Fruit fly (Drosophila melanogaster): ENCODE measurements around the gene CG17477.

The CG17477 gene

DNA sequence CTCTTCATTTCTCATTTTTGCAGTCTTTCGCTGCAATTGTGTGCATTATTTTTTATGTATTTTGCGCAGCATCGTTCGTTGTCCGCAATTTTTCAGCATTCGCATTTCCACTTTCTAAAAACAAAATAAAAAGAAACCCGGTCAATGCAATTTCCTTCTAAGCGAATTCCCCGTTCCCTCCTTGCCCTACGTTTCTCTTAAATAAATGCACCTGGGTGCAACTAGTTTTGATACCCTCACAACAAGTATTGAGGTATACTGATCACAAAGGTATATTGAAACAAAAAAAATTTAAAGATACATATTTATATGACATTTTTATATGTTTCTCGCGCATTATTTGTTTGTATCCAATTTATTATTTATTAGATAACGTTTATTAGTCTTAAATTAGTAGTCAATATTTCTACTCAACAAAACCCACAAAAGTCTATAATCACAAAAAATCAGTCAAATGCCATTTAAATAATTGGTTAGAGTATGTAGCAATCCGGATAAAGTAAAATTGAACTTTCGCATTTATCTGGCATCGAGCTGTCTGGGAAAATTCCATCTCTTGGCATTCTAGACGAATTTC, 45.3 kb downstream of the CG17477 start:
- TF ChIP-seq CG17801 (GFP tag; optimal IDR thresholded peaks at IDR 0.05; ENCODE audit: partially characterized antibody): peak; percentile 62

DNA sequence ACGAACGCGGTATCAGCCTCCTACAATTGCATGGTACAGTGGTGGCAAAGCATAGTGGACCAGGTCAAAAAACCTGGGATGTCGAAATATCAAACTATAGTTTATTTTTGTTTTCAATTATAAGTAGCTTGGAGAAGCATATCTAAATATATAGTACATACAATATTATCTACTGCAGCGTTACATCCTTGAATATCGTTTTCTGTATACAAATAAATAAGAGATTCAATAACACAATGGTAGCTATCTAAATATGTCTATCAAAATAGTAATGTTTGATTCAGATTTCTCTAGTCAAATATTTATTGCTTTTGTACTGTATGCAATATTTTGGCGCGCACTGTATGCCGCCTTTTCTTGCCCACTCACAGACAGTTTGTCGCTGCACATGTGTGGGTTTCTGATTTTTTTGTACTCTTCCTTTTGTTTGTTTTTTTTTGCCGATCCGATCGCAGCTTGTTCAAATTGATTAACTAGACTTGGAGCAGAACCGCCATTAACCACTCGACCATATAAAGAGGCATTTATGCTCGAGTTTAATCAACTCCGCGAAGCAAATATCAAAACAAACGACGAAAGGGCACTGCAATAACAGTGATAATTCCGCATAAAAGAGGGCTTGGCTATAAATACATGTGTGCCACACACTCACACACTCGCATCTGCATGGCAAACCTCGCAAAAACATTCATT, 45.9 kb downstream of the CG17477 start:
- peak; percentile 88 for TF ChIP-seq CG17801 (GFP tag; optimal IDR thresholded peaks at IDR 0.05; ENCODE audit: partially characterized antibody)

dm6 chr3R:17079859-17080255, 46.9 kb downstream of the CG17477 start, which contains the start of the genes Keap1 and kuk:
TSS of gene Keap1 (minus strand) at chr3R:17079945.
TSS of gene kuk (plus strand) at chr3R:17080244.
- peak; percentile 52 for TF ChIP-seq CG17801 (GFP tag; optimal IDR thresholded peaks at IDR 0.05; ENCODE audit: partially characterized antibody)

DNA sequence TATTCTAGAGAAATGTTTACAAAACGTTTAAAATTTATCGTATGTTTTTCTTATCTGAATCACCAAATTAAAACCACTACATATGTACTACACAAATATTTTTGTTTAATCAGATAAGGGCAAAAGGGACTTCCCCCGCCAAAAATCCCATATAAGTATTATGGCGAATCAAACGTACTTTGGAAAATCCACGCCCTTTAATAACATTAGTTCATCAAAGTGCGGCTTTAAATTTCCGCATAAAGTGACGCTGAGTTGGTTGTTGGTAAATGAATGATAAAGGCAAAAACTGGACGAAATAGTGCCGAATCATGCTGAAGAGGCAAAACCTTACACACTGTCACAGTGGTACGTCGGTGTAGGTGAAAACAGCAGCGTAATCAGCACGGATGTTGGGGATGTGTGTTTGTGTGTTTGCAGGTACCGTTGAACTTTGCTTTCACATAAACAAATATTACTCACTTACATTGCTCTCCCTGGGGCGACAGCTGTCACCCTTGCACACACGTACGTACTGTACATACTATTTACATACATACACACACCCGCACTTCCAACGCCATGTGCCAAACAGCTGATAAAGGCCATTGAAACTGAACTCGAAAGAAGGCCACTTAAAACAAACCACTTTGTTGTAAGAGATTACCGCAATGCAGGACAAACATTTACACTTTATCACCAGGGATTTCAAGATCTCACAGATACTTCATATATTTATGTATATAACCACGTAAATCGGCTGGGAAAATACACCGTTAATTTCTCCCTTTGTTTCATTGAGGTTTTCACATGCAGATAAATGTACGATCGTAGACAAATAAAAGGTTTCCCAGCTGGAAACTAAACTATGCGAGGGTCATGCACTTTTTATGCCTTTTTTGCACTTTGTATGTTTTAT, 47.5 kb downstream of the CG17477 start:
- TF ChIP-seq CG17801 (GFP tag; optimal IDR thresholded peaks at IDR 0.05; ENCODE audit: partially characterized antibody): no peak

- no peak for TF ChIP-seq CG17801 (GFP tag; optimal IDR thresholded peaks at IDR 0.05; ENCODE audit: partially characterized antibody)
Observed at dm6 chr3R:17077968-17078417, 48.7 kb downstream of the CG17477 start.
